Worm (Caenorhabditis elegans): ENCODE data around the gene trul-1.

The trul-1 gene

DNA sequence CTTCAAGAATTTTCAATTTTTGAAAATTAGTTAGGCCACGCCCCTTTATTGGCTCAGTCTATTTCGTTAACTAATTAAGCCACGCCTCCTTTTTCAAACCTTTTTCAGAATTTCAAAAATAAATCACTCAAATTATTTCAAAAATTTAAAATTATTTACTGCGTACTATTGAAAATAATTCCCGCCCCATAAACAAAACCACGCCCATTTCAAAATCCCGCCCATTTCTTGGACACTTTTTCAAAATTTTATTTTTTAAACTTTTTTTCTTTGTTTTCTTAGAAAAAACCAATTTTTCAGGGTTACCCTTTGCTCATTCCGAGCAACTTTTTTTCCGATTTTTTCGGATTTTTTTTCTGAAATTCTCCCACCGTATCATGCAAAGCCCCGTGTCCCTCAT lies 18.3 kb downstream of the trul-1 start, which contains the start of gene B0432.14:
Gene B0432.14 (plus strand): TSS at position 301 of the 400 bp plus-strand sequence.
- TF ChIP-seq C08G9.2 (tag; optimal IDR thresholded peaks at IDR 0.05) (no peak), ets-4 (tag; optimal IDR thresholded peaks at IDR 0.05) (no peak), pag-3 (tag; optimal IDR thresholded peaks at IDR 0.05; ENCODE audit: borderline replicate concordance) (no peak), dmd-4 (tag; optimal IDR thresholded peaks at IDR 0.05; ENCODE audit: borderline replicate concordance) (no peak), zip-5 (tag; optimal IDR thresholded peaks at IDR 0.05) (no peak), dve-1 (tag; optimal IDR thresholded peaks at IDR 0.05) (no peak), unc-86 (tag; optimal IDR thresholded peaks at IDR 0.05) (no peak)

DNA sequence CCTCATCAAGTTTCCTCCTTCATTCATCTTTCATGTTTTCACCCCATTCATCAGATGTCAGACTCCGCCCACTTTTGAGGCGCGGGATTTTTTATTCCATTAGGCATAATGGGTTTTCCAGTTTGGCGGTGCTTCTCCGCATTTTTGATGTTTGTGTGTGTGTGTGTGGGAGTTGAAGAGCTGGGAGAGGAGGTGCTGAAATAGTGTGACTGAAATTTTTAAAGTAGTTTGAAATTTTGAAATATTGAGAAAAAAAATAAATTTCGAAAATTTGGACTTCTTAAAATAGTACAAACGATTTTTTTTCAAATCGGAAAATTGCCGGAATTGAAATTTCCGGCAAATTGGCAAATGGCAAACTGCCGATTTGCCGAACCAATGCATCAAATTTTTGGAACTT lies 18.8 kb downstream of the trul-1 start, which contains the start of gene scc-2:
Gene scc-2 (minus strand): TSS at position 101 of the 400 bp plus-strand sequence.
- no peak for TF ChIP-seq ceh-30 (tag; optimal IDR thresholded peaks at IDR 0.05)
- TF ChIP-seq K02D7.2 (tag; optimal IDR thresholded peaks at IDR 0.05) = no peak
- TF ChIP-seq dmd-4 (tag; optimal IDR thresholded peaks at IDR 0.05; ENCODE audit: borderline replicate concordance) = no peak
- no peak for TF ChIP-seq hlh-8 (tag; optimal IDR thresholded peaks at IDR 0.05)
- no peak for TF ChIP-seq npax-4 (tag; optimal IDR thresholded peaks at IDR 0.05)
- no peak for TF ChIP-seq sdc-2 (tag; optimal IDR thresholded peaks at IDR 0.05)
- no peak for TF ChIP-seq zip-5 (tag; optimal IDR thresholded peaks at IDR 0.05)
- TF ChIP-seq ceh-6 (GFP tag; optimal IDR thresholded peaks at IDR 0.05) = no peak
- TF ChIP-seq dve-1 (tag; optimal IDR thresholded peaks at IDR 0.05) = no peak
- no peak for TF ChIP-seq ceh-19 (GFP tag; optimal IDR thresholded peaks at IDR 0.05)

- no peak for TF ChIP-seq Y22D7AL.16 (tag; optimal IDR thresholded peaks at IDR 0.05)
- no peak for TF ChIP-seq lim-6 (tag; optimal IDR thresholded peaks at IDR 0.05)
- TF ChIP-seq nhr-232 (tag; optimal IDR thresholded peaks at IDR 0.05) = no peak
These were observed 24.9 kb downstream of the trul-1 start, which contains the start of gene cat-2 for ce11 chrII:257519-257918. cat-2 (plus strand) TSS chrII:257819.

DNA sequence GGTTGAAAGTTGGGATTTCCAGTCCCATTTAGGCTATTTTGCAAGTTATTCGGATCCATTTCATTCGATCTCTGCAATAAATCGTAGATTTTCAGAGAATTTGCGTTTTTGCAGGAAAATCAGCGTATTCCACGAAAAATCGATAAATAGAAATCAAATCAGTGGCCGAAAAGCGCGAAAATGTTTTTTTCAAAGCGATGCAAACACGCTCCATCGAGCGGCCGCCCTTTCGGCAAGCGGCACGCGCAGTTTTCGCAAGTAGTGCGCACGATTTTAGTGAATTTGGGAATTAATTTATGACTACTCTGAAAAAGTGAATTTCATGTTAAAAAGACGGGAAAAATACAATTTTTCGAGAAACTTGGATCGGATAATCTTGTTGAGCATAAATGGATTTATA lies 27.3 kb downstream of the trul-1 start:
- TF ChIP-seq hlh-13 (GFP tag; optimal IDR thresholded peaks at IDR 0.05) (peak; percentile 25), ceh-45 (GFP tag; IDR thresholded peaks at IDR 0.05) (0 out of 2 replicates have a peak, but pooled peaks have one; percentile 45), npax-4 (tag; optimal IDR thresholded peaks at IDR 0.05) (peak; percentile 43), fax-1 (tag; optimal IDR thresholded peaks at IDR 0.05) (peak; percentile 79), ceh-2 (tag; optimal IDR thresholded peaks at IDR 0.05) (peak; percentile 82), F13H6.1 (tag; optimal IDR thresholded peaks at IDR 0.05) (peak; percentile 73), ceh-48 (tag; optimal IDR thresholded peaks at IDR 0.05) (peak; percentile 97), rnt-1 (tag; optimal IDR thresholded peaks at IDR 0.05) (peak; percentile 94), tbx-7 (tag; optimal IDR thresholded peaks at IDR 0.05) (peak; percentile 77), ceh-31 (tag; optimal IDR thresholded peaks at IDR 0.05) (peak; percentile 92), madf-2 (tag; optimal IDR thresholded peaks at IDR 0.05) (peak; percentile 66), gmeb-2 (tag; optimal IDR thresholded peaks at IDR 0.05) (peak; percentile 63), unc-86 (tag; optimal IDR thresholded peaks at IDR 0.05) (peak; percentile 83), tbx-2 (tag; optimal IDR thresholded peaks at IDR 0.05) (peak; percentile 93), unc-3 (GFP tag; conservative IDR thresholded peaks at IDR 0.05) (peak; percentile 71; the same call in 1 of the 2 replicates), unc-3 (tag; optimal IDR thresholded peaks at IDR 0.05) (peak; percentile 58), hlh-15 (tag; optimal IDR thresholded peaks at IDR 0.05) (peak; percentile 66), elt-4 (tag; optimal IDR thresholded peaks at IDR 0.05) (no peak), ttx-3 (tag; optimal IDR thresholded peaks at IDR 0.05) (peak; percentile 72), ceh-22 (tag; optimal IDR thresholded peaks at IDR 0.05) (no peak), ceh-14 (tag; optimal IDR thresholded peaks at IDR 0.05) (peak; percentile 86), mec-3 (tag; optimal IDR thresholded peaks at IDR 0.05; ENCODE audit: borderline replicate concordance) (peak; percentile 85), nhr-232 (tag; optimal IDR thresholded peaks at IDR 0.05) (peak; percentile 57), pax-1 (tag; optimal IDR thresholded peaks at IDR 0.05) (peak; percentile 48), lim-6 (tag; optimal IDR thresholded peaks at IDR 0.05) (no peak), pag-3 (tag; optimal IDR thresholded peaks at IDR 0.05; ENCODE audit: borderline replicate concordance) (peak; percentile 84), ceh-34 (tag; optimal IDR thresholded peaks at IDR 0.05) (peak; percentile 88), fkh-10 (GFP tag; optimal IDR thresholded peaks at IDR 0.05) (peak; percentile 84), K09A11.1 (tag; optimal IDR thresholded peaks at IDR 0.05; ENCODE audit: insufficient read depth) (peak; percentile 67), nhr-11 (tag; optimal IDR thresholded peaks at IDR 0.05) (no peak), syd-9 (tag; optimal IDR thresholded peaks at IDR 0.05) (peak; percentile 26), unc-55 (GFP tag; optimal IDR thresholded peaks at IDR 0.05) (peak; percentile 61), ceh-6 (GFP tag; optimal IDR thresholded peaks at IDR 0.05) (peak; percentile 59), pros-1 (tag; optimal IDR thresholded peaks at IDR 0.05) (no peak), ceh-19 (GFP tag; optimal IDR thresholded peaks at IDR 0.05) (peak; percentile 74), pha-2 (tag; optimal IDR thresholded peaks at IDR 0.05) (peak; percentile 74)

Measured in whole organism, late embryonic.